Fruit fly (Drosophila melanogaster) whole organism: ENCODE measurements around the gene Naglu.

Experiments used
- CG8478 ChIP-seq: fragments of >200 bp; optimal IDR thresholded peaks from 2 replicates; lab custom pipeline; 2018; ENCODE audit warnings: inconsistent platforms
- Dll ChIP-seq: fragments of >200 bp; optimal IDR thresholded peaks from 2 replicates; lab custom pipeline; 2017
- pan ChIP-seq: fragments of >200 bp; optimal IDR thresholded peaks from 2 replicates; lab custom pipeline; 2017
- psq ChIP-seq: fragments of >200 bp; optimal IDR thresholded peaks from 2 replicates; lab custom pipeline; 2017

dm6 chr2L:8394840-8395239 lies 16.8 kb downstream of the Naglu start, which contains the start of gene Peritrophin-15b:
- no peak for TF ChIP-seq psq (lab: Kevin White, UChicago)
- TF ChIP-seq CG8478 (lab: Kevin White, UChicago) = no peak
- no peak for TF ChIP-seq pan (lab: Kevin White, UChicago)
- no peak for TF ChIP-seq Dll (lab: Kevin White, UChicago)
